Worm (Caenorhabditis elegans): ENCODE results near the gene nspb-1.
A peak's percentile ranks its signal among the peaks of the same experiment; 100 is the strongest.
"Not testable (repeated sequence)": the region's sequence is repeated elsewhere in the genome, so short reads cannot be mapped to it uniquely, and the experiment has no call there.

Gene nspb-1

ce11 chrIV:6591010-6591746 lies at the start of gene nspb-1, which contains the start of gene nspb-2:
Gene nspb-1 (minus strand): TSS chrIV:6591110.
Gene nspb-2 (plus strand): TSS chrIV:6591696.
- not testable (repeated sequence) for TF ChIP-seq unc-62 (GFP tag; optimal IDR thresholded peaks at IDR 0.05); elt-1 (tag; optimal IDR thresholded peaks at IDR 0.05); ceh-16 (tag; optimal IDR thresholded peaks at IDR 0.05)

ce11 chrIV:6639880-6640279 lies 49.0 kb upstream of the nspb-1 start, which contains the start of gene C01B10.6:
Gene C01B10.6 (plus strand): TSS chrIV:6640180.
- TF ChIP-seq unc-62 (GFP tag; optimal IDR thresholded peaks at IDR 0.05) (no peak), sma-9 (GFP tag; optimal IDR thresholded peaks at IDR 0.05) (no peak), sma-9 (tag; optimal IDR thresholded peaks at IDR 0.05) (no peak), snpc-4 (tag; optimal IDR thresholded peaks at IDR 0.05) (no peak), ceh-82 (tag; optimal IDR thresholded peaks at IDR 0.05) (no peak), fos-1 (tag; optimal IDR thresholded peaks at IDR 0.05) (peak; percentile 4)

ce11 chrIV:6638256-6638655 lies 47.3 kb upstream of the nspb-1 start, which contains the start of gene C01B10.7:
Gene C01B10.7 (plus strand): TSS chrIV:6638556.
- no peak for TF ChIP-seq Y55F3AM.14 (GFP tag; optimal IDR thresholded peaks at IDR 0.05)
- TF ChIP-seq mab-5 (tag; optimal IDR thresholded peaks at IDR 0.05), result no peak
- no peak for TF ChIP-seq lsy-2 (tag; optimal IDR thresholded peaks at IDR 0.05)
- no peak for TF ChIP-seq ZK546.5 (tag; optimal IDR thresholded peaks at IDR 0.05)
- TF ChIP-seq C34F6.9 (tag; optimal IDR thresholded peaks at IDR 0.05), result no peak
- TF ChIP-seq ztf-4 (tag; optimal IDR thresholded peaks at IDR 0.05), result no peak
- no peak for TF ChIP-seq gmeb-1 (tag; optimal IDR thresholded peaks at IDR 0.05)
- no peak for TF ChIP-seq nhr-6 (tag; optimal IDR thresholded peaks at IDR 0.05)
- no peak for TF ChIP-seq mbf-1 (tag; optimal IDR thresholded peaks at IDR 0.05)
- no peak for TF ChIP-seq ztf-11 (tag; optimal IDR thresholded peaks at IDR 0.05)

DNA sequence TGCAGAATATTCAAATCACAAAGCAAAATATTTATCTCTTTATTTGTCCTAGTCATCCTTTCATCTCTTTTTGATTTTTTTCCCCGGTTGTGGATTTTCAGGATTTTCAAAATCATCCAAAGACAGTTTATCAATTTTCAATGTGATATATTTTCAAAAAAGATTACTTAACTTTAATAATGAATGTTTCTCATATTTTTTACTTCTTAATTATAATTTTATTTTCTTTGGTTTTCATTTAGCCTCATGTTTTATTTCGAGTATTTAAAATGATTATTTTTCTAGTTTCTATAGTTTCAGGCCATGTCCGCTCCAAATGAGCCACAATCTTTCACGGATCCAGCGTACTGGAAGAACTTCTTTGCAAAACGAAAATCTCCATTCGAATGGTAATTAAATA lies 43.9 kb upstream of the nspb-1 start, which contains the start of gene metl-13:
TSS of gene metl-13 (plus strand) at position 301 of the 400 bp plus-strand sequence.
- TF ChIP-seq nhr-21 (tag; optimal IDR thresholded peaks at IDR 0.05) (no peak), F13H6.1 (tag; optimal IDR thresholded peaks at IDR 0.05) (no peak), blmp-1 (tag; optimal IDR thresholded peaks at IDR 0.05; ENCODE audit: insufficient read depth) (no peak), sma-9 (GFP tag; optimal IDR thresholded peaks at IDR 0.05) (no peak), sma-9 (tag; optimal IDR thresholded peaks at IDR 0.05) (no peak), elt-3 (tag; optimal IDR thresholded peaks at IDR 0.05) (no peak), unc-39 (tag; optimal IDR thresholded peaks at IDR 0.05) (no peak), nhr-237 (tag; optimal IDR thresholded peaks at IDR 0.05) (no peak), elt-1 (tag; optimal IDR thresholded peaks at IDR 0.05) (no peak), peb-1 (tag; optimal IDR thresholded peaks at IDR 0.05) (no peak), mab-5 (tag; optimal IDR thresholded peaks at IDR 0.05) (no peak), ZK546.5 (tag; optimal IDR thresholded peaks at IDR 0.05) (no peak), mdl-1 (tag; optimal IDR thresholded peaks at IDR 0.05) (no peak), fos-1 (tag; optimal IDR thresholded peaks at IDR 0.05) (no peak)

- TF ChIP-seq C34F6.9 (tag; optimal IDR thresholded peaks at IDR 0.05) (peak; percentile 63), sma-9 (GFP tag; optimal IDR thresholded peaks at IDR 0.05) (peak; percentile 82), sma-9 (tag; optimal IDR thresholded peaks at IDR 0.05) (no peak), mab-5 (tag; optimal IDR thresholded peaks at IDR 0.05) (peak; percentile 27), elt-3 (tag; optimal IDR thresholded peaks at IDR 0.05) (no peak), alr-1 (tag; optimal IDR thresholded peaks at IDR 0.05) (no peak), nhr-6 (tag; optimal IDR thresholded peaks at IDR 0.05) (no peak), skn-1 (tag; optimal IDR thresholded peaks at IDR 0.05) (no peak), fos-1 (tag; optimal IDR thresholded peaks at IDR 0.05) (peak; percentile 6), nhr-25 (tag; optimal IDR thresholded peaks at IDR 0.05) (no peak), snpc-4 (tag; optimal IDR thresholded peaks at IDR 0.05) (no peak), nhr-21 (tag; optimal IDR thresholded peaks at IDR 0.05) (peak; percentile 32), crh-2 (tag; optimal IDR thresholded peaks at IDR 0.05) (peak; percentile 61), mdl-1 (tag; optimal IDR thresholded peaks at IDR 0.05) (no peak), ztf-4 (tag; optimal IDR thresholded peaks at IDR 0.05) (no peak), ZK546.5 (tag; optimal IDR thresholded peaks at IDR 0.05) (no peak), sma-3 (GFP tag; optimal IDR thresholded peaks at IDR 0.05) (peak; percentile 80), lin-11 (tag; optimal IDR thresholded peaks at IDR 0.05) (peak; percentile 33), ceh-16 (tag; optimal IDR thresholded peaks at IDR 0.05) (no peak), nhr-11 (tag; optimal IDR thresholded peaks at IDR 0.05) (no peak), gmeb-1 (tag; optimal IDR thresholded peaks at IDR 0.05) (peak; percentile 94), Y55F3AM.14 (GFP tag; optimal IDR thresholded peaks at IDR 0.05) (no peak), lin-13 (GFP tag; optimal IDR thresholded peaks at IDR 0.05) (peak; percentile 69), lin-39 (tag; optimal IDR thresholded peaks at IDR 0.05) (no peak), blmp-1 (tag; optimal IDR thresholded peaks at IDR 0.05; ENCODE audit: insufficient read depth) (no peak), F13H6.1 (tag; optimal IDR thresholded peaks at IDR 0.05) (peak; percentile 74), ztf-1 (GFP tag; conservative IDR thresholded peaks at IDR 0.05) (no peak), nhr-10 (tag; optimal IDR thresholded peaks at IDR 0.05) (no peak), unc-39 (tag; optimal IDR thresholded peaks at IDR 0.05) (no peak), ama-1 (optimal IDR thresholded peaks at IDR 0.05) (no peak), unc-62 (GFP tag; optimal IDR thresholded peaks at IDR 0.05) (no peak), sem-4 (tag; optimal IDR thresholded peaks at IDR 0.05) (no peak), aly-2 (tag; optimal IDR thresholded peaks at IDR 0.05) (no peak), ztf-11 (tag; optimal IDR thresholded peaks at IDR 0.05) (no peak), mbf-1 (tag; optimal IDR thresholded peaks at IDR 0.05) (no peak)
Observed at ce11 chrIV:6631704-6632272, 40.9 kb upstream of the nspb-1 start, which contains the start of the genes cest-5.1 and C01B10.9. Gene cest-5.1 (minus strand): TSS chrIV:6631754. Gene C01B10.9 (plus strand): TSS chrIV:6632222.

Measured in whole organism, L2 larva.